Worm (Caenorhabditis elegans) whole organism, L4/young adult: ENCODE results near the gene T18D3.6.

Experiments used
- W03F9.2 ChIP-seq: fragments of 150-350 bp; optimal IDR thresholded peaks from 2 replicates; lab custom pipeline; 2014; ENCODE audit warnings: missing biosample characterization, missing genetic modification characterization
- dao-5 ChIP-seq: sonication (generic microtip); optimal IDR thresholded peaks from 2 replicates; lab custom pipeline; 2016; ENCODE audit warnings: missing genotype, missing genetic modification characterization, moderate library complexity, missing compliant biosample characterization
- him-1 ChIP-seq: sonication (generic microtip); optimal IDR thresholded peaks from 2 replicates; lab custom pipeline; 2016; ENCODE audit warnings: missing genotype, missing genetic modification reagents, missing genetic modification characterization, missing compliant biosample characterization

ce11 chrX:12451258-12451657 is 1.6 kb downstream of the T18D3.6 start:
- TF ChIP-seq him-1 (tag; lab: Kevin White, UChicago), result no peak
- no peak for TF ChIP-seq W03F9.2
- TF ChIP-seq dao-5 (tag; lab: Kevin White, UChicago), result no peak
